ENCODE assay signal across 1 fruit fly cellular context in the genomic region with DNA sequence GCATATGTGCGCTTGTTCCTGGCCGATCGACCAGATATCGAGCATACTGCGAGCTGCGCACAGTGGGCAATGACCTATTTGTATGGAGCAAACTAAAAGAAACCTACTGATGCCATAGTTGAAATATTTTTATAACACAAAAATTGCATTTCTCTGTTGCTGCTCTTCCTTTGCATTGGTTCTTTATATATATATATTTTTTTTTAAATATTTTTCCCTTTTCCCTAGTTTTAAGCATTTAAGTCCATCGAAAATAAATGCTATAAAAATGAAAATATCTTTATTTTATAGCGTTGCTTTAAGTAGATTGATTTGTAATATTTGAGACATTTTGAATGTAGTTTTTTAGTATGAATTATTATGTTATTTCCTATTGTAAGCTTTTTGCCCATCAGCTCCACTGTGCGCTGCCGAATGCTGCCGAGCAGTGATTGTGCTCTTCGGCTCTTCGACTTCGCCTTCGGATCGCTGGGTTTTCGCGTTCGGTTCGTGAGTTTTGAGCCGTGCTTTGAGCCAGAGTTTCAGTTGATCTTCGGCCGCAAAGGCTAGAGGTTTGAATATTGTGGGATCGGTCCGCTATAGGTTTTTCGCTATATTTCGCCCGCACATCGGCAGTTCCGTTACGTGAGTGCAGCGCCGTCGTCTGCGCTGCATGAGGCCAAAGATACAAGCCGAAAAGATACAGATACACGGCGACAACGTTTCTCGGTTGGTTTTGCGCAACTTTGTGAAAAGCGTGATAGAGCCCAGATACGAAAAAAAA.
A peak's percentile ranks its signal among the peaks of the same experiment; 100 is the strongest.
TF ChIP-seq lines count a peak whose summit lies in the region.

A gene (plus strand): TSS at position 522 of the 763 bp plus-strand sequence.

TF ChIP-seq in whole organism, embryonic, 481 proteins besides CTCF, POLR2A, EP300 and RAD21 (continued from another document):
- TF ChIP-seq salm (tag; optimal IDR thresholded peaks at IDR 0.05; lab: Kevin White, UChicago) (peak; percentile 60), CG9609 (GFP tag; optimal IDR thresholded peaks at IDR 0.05; lab: Kevin White, UChicago) (no peak), dmrt11E (tag; optimal IDR thresholded peaks at IDR 0.05; lab: Kevin White, UChicago) (peak; percentile 77), CG33557 (GFP tag; optimal IDR thresholded peaks at IDR 0.05; lab: Kevin White, UChicago) (peak; percentile 44), CG7745 (tag; optimal IDR thresholded peaks at IDR 0.05; lab: Kevin White, UChicago) (no peak), pros (GFP tag; optimal IDR thresholded peaks at IDR 0.05; lab: Kevin White, UChicago) (no peak), BtbVII (GFP tag; optimal IDR thresholded peaks at IDR 0.05; lab: Kevin White, UChicago) (no peak), inv (GFP tag; IDR thresholded peaks at IDR 0.05; lab: Robert Waterston, UW; ENCODE audit: partially characterized antibody) (no peak), CG10431 (GFP tag; optimal IDR thresholded peaks at IDR 0.05; lab: Kevin White, UChicago) (peak; percentile 49), Elba2 (GFP tag; optimal IDR thresholded peaks at IDR 0.05; lab: Kevin White, UChicago) (no peak), Med (GFP tag; lab: Kevin White, UChicago) (peak; percentile 74), lola (GFP tag; optimal IDR thresholded peaks at IDR 0.05; lab: Kevin White, UChicago) (peak in 1 of 3 experiments; percentile 78), lab (GFP tag; optimal IDR thresholded peaks at IDR 0.05; lab: Kevin White, UChicago) (peak; percentile 42), sug (tag; optimal IDR thresholded peaks at IDR 0.05; lab: Kevin White, UChicago) (peak; percentile 39), cwo (GFP tag; optimal IDR thresholded peaks at IDR 0.05; lab: Kevin White, UChicago) (peak; percentile 37), cato (GFP tag; optimal IDR thresholded peaks at IDR 0.05; lab: Kevin White, UChicago; ENCODE audit: borderline replicate concordance) (peak; percentile 10), CG11723 (GFP tag; optimal IDR thresholded peaks at IDR 0.05; lab: Kevin White, UChicago) (peak; percentile 39), shn (GFP tag; optimal IDR thresholded peaks at IDR 0.05; lab: Kevin White, UChicago) (no peak), odd (GFP tag; optimal IDR thresholded peaks at IDR 0.05; lab: Kevin White, UChicago) (peak; percentile 49), Hr51 (GFP tag; optimal IDR thresholded peaks at IDR 0.05; lab: Kevin White, UChicago) (peak in 1 of 2 experiments; percentile 90), CG16779 (GFP tag; IDR thresholded peaks at IDR 0.05; lab: Robert Waterston, UW) (no peak), exex (tag; optimal IDR thresholded peaks at IDR 0.05; lab: Kevin White, UChicago) (no peak), chinmo (GFP tag; IDR thresholded peaks at IDR 0.05; lab: Robert Waterston, UW; ENCODE audit: partially characterized antibody) (peak; percentile 78; the same call in 2 of the 4 replicates), trem (tag; optimal IDR thresholded peaks at IDR 0.05; lab: Kevin White, UChicago) (peak; percentile 3), wor (GFP tag; IDR thresholded peaks at IDR 0.05; lab: Robert Waterston, UW) (peak; percentile 41; the same call in 1 of the 2 replicates), ttk (GFP tag; IDR thresholded peaks at IDR 0.05; lab: Robert Waterston, UW) (peak; percentile 42; the same call in 1 of the 2 replicates), CG15601 (tag; optimal IDR thresholded peaks at IDR 0.05; lab: Kevin White, UChicago) (peak; percentile 12), Taf1 (GFP tag; IDR thresholded peaks at IDR 0.05; lab: Robert Waterston, UW) (no peak), CG18262 (tag; optimal IDR thresholded peaks at IDR 0.05; lab: Kevin White, UChicago) (peak; percentile 85), CG17385 (GFP tag; optimal IDR thresholded peaks at IDR 0.05; lab: Kevin White, UChicago) (peak; percentile 73), CG12104 (GFP tag; optimal IDR thresholded peaks at IDR 0.05; lab: Kevin White, UChicago) (peak; percentile 52), wdn (GFP tag; IDR thresholded peaks at IDR 0.05; lab: Robert Waterston, UW) (0 out of 2 replicates have a peak, but pooled peaks have one; percentile 21), NFAT (GFP tag; IDR thresholded peaks at IDR 0.05; lab: Robert Waterston, UW) (peak; percentile 4; the same call in 1 of the 2 replicates), danr (GFP tag; IDR thresholded peaks at IDR 0.05; lab: Robert Waterston, UW) (0 out of 2 replicates have a peak, but pooled peaks have one; percentile 25), bsh (GFP tag; optimal IDR thresholded peaks at IDR 0.05; lab: Kevin White, UChicago) (peak; percentile 67 to 71), lmd (GFP tag; IDR thresholded peaks at IDR 0.05; lab: Robert Waterston, UW) (peak; percentile 60), Atf6 (GFP tag; IDR thresholded peaks at IDR 0.05; lab: Robert Waterston, UW) (peak; percentile 36; the same call in 1 of the 2 replicates), CG7372 (GFP tag; IDR thresholded peaks at IDR 0.05; lab: Robert Waterston, UW) (peak; percentile 41; the same call in 1 of the 2 replicates), Sox100B (GFP tag; optimal IDR thresholded peaks at IDR 0.05; lab: Kevin White, UChicago) (peak; percentile 74), CG30403 (GFP tag; optimal IDR thresholded peaks at IDR 0.05; lab: Kevin White, UChicago) (peak; percentile 80), chif (GFP tag; optimal IDR thresholded peaks at IDR 0.05; lab: Kevin White, UChicago) (peak in 1 of 2 experiments; percentile 12), crc (GFP tag; optimal IDR thresholded peaks at IDR 0.05; lab: Kevin White, UChicago) (no peak), CG4282 (GFP tag; optimal IDR thresholded peaks at IDR 0.05; lab: Kevin White, UChicago) (no peak), CG12155 (GFP tag; optimal IDR thresholded peaks at IDR 0.05; lab: Kevin White, UChicago) (peak; percentile 36), CG13624 (GFP tag; optimal IDR thresholded peaks at IDR 0.05; lab: Kevin White, UChicago) (no peak), CG30020 (tag; optimal IDR thresholded peaks at IDR 0.05; lab: Kevin White, UChicago) (peak; percentile 28), chn (GFP tag; optimal IDR thresholded peaks at IDR 0.05; lab: Kevin White, UChicago) (peak; percentile 5), CG31441 (GFP tag; IDR thresholded peaks at IDR 0.05; lab: Robert Waterston, UW) (peak; percentile 79), bcd (GFP tag; optimal IDR thresholded peaks at IDR 0.05; lab: Kevin White, UChicago) (peak; percentile 65), CG6254 (GFP tag; optimal IDR thresholded peaks at IDR 0.05; lab: Kevin White, UChicago) (peak; percentile 17), CG11504 (tag; optimal IDR thresholded peaks at IDR 0.05; lab: Kevin White, UChicago) (peak; percentile 68), CG6175 (GFP tag; IDR thresholded peaks at IDR 0.05; lab: Robert Waterston, UW) (0 out of 3 replicates have a peak, but pooled peaks have one; percentile 53), NfI (GFP tag; optimal IDR thresholded peaks at IDR 0.05; lab: Kevin White, UChicago) (peak; percentile 59), CG9215 (GFP tag; IDR thresholded peaks at IDR 0.05; lab: Robert Waterston, UW) (peak; percentile 53), ci (GFP tag; IDR thresholded peaks at IDR 0.05; lab: Robert Waterston, UW) (0 out of 3 replicates have a peak, but pooled peaks have one; percentile 47), aop (GFP tag; IDR thresholded peaks at IDR 0.05; lab: Robert Waterston, UW) (no peak), usp (GFP tag; optimal IDR thresholded peaks at IDR 0.05; lab: Kevin White, UChicago) (no peak), CG11696 (GFP tag; IDR thresholded peaks at IDR 0.05; lab: Robert Waterston, UW) (0 out of 2 replicates have a peak, but pooled peaks have one; percentile 21), CG14441 (GFP tag; IDR thresholded peaks at IDR 0.05; lab: Robert Waterston, UW) (peak; percentile 69), CG2202 (tag; optimal IDR thresholded peaks at IDR 0.05; lab: Kevin White, UChicago) (no peak), btn (GFP tag; optimal IDR thresholded peaks at IDR 0.05; lab: Kevin White, UChicago) (no peak), CG12769 (tag; optimal IDR thresholded peaks at IDR 0.05; lab: Kevin White, UChicago) (no peak), CG5180 (GFP tag; optimal IDR thresholded peaks at IDR 0.05; lab: Kevin White, UChicago) (peak; percentile 24), knrl (GFP tag; IDR thresholded peaks at IDR 0.05; lab: Robert Waterston, UW; ENCODE audit: partially characterized antibody) (no peak), Asciz (GFP tag; optimal IDR thresholded peaks at IDR 0.05; lab: Kevin White, UChicago) (peak; percentile 3), Lpt (GFP tag; optimal IDR thresholded peaks at IDR 0.05; lab: Kevin White, UChicago) (no peak), Doc2 (GFP tag; IDR thresholded peaks at IDR 0.05; lab: Robert Waterston, UW) (no peak), Oaz (GFP tag; IDR thresholded peaks at IDR 0.05; lab: Robert Waterston, UW) (no peak; the same call in 1 of the 2 replicates), Meics (GFP tag; optimal IDR thresholded peaks at IDR 0.05; lab: Kevin White, UChicago) (peak; percentile 70), twi (tag; optimal IDR thresholded peaks at IDR 0.05; lab: Kevin White, UChicago) (peak; percentile 67), Antp (GFP tag; optimal IDR thresholded peaks at IDR 0.05; lab: Kevin White, UChicago) (no peak), phol (tag; optimal IDR thresholded peaks at IDR 0.05; lab: Kevin White, UChicago) (peak; percentile 50), CG14667 (GFP tag; IDR thresholded peaks at IDR 0.05; lab: Robert Waterston, UW) (peak; percentile 46; the same call in 1 of the 2 replicates), grau (tag; optimal IDR thresholded peaks at IDR 0.05; lab: Kevin White, UChicago) (peak; percentile 84)
